Worm (Caenorhabditis elegans): ENCODE data around the gene W04H10.2.

- TF ChIP-seq nhr-76 (tag; optimal IDR thresholded peaks at IDR 0.05) (no peak), ama-1 (optimal IDR thresholded peaks at IDR 0.05) (no peak), nhr-11 (tag; optimal IDR thresholded peaks at IDR 0.05) (no peak), nhr-77 (tag; optimal IDR thresholded peaks at IDR 0.05) (no peak), mep-1 (tag; optimal IDR thresholded peaks at IDR 0.05) (no peak), pax-3 (tag; optimal IDR thresholded peaks at IDR 0.05) (no peak)
These were observed at the start of gene W04H10.2 for ce11 chrII:605267-605666.

Data from whole organism, L1 larva.